Worm (Caenorhabditis elegans) whole organism, midembryonic: ENCODE data around the gene R13A5.10.

ENCODE experiments used
- T22C8.4 ChIP-seq: fragments of 200-800 bp; sonication (Bioruptor generic); IDR thresholded peaks from 2 replicates; pipeline ENCODE4 v1.3.6; 2022; ENCODE audit warnings: missing genetic modification characterization, missing compliant biosample characterization
- cog-1 ChIP-seq: sonication (generic microtip); optimal IDR thresholded peaks from 2 replicates; lab custom pipeline; 2016; ENCODE audit warnings: missing genetic modification characterization, missing compliant biosample characterization
- flt-1 ChIP-seq: fragments of 200-800 bp; sonication (Bioruptor generic); IDR thresholded peaks from 2 replicates; pipeline ENCODE4 v1.3.6; 2022; ENCODE audit warnings: missing genetic modification characterization, missing compliant biosample characterization
- klf-2 ChIP-seq: fragments of 200-800 bp; sonication (Bioruptor generic); conservative IDR thresholded peaks from 2 replicates; pipeline ENCODE4 v1.3.6; 2022; ENCODE audit warnings: missing genetic modification reagents, missing genetic modification characterization, missing compliant biosample characterization
- med-1 ChIP-seq: sonication (generic microtip); optimal IDR thresholded peaks from 2 replicates; lab custom pipeline; 2017; ENCODE audit warnings: missing genetic modification characterization, mild to moderate bottlenecking, missing compliant biosample characterization, antibody characterized with exemption, missing genetic modification reagents; ENCODE audit not compliant: insufficient read depth
- ref-1 ChIP-seq: fragments of 200-800 bp; sonication (Bioruptor generic); conservative IDR thresholded peaks from 2 replicates; pipeline ENCODE4 v1.3.6; 2022; ENCODE audit warnings: missing genetic modification reagents, missing genetic modification characterization, missing compliant biosample characterization
- tab-1 ChIP-seq: fragments of 200-800 bp; sonication (Bioruptor generic); IDR thresholded peaks from 2 replicates; pipeline ENCODE4 v1.3.6; 2022; ENCODE audit warnings: missing genetic modification characterization, missing compliant biosample characterization
- ztf-23 ChIP-seq: fragments of 200-800 bp; sonication (Bioruptor generic); IDR thresholded peaks from 2 replicates; pipeline ENCODE4 v1.3.6; 2022; ENCODE audit warnings: missing genetic modification reagents, missing genetic modification characterization, missing compliant biosample characterization
- ztf-29 ChIP-seq: fragments of 200-800 bp; sonication (Bioruptor generic); IDR thresholded peaks from 2 replicates; pipeline ENCODE4 v1.3.6; 2022; ENCODE audit warnings: missing genetic modification reagents, missing genetic modification characterization, missing compliant biosample characterization

R13A5.10 gene

DNA sequence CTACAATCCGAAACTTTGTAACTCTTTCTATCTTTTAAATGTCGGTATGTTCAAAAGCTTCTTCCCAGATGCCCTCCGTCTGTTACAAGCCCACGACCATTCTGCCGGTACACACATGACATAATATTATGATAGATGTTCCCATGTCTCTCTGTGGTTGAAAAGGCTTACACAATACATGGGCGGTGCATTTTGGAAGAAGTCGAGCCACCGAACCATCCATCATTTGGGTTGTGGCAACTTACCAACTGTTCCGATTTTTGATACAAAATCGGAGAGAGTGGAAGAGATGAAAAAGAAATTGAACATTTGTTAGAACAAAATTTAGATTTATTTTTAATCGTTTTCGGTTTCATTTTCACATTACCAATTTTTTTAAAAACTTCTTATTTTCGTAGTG, 33.8 kb downstream of the R13A5.10 start:
- TF ChIP-seq tab-1 (GFP tag; lab: Robert Waterston, UW) = no peak
- TF ChIP-seq klf-2 (GFP tag; lab: Robert Waterston, UW) = no peak
- TF ChIP-seq ztf-23 (GFP tag; lab: Robert Waterston, UW) = no peak
- TF ChIP-seq cog-1 = no peak
- no peak for TF ChIP-seq flt-1
- no peak for TF ChIP-seq ztf-29 (GFP tag; lab: Robert Waterston, UW)
- no peak for TF ChIP-seq T22C8.4
- TF ChIP-seq med-1 (GFP tag; lab: Kevin White, UChicago) = no peak
- no peak for TF ChIP-seq ref-1 (GFP tag; lab: Robert Waterston, UW)

DNA sequence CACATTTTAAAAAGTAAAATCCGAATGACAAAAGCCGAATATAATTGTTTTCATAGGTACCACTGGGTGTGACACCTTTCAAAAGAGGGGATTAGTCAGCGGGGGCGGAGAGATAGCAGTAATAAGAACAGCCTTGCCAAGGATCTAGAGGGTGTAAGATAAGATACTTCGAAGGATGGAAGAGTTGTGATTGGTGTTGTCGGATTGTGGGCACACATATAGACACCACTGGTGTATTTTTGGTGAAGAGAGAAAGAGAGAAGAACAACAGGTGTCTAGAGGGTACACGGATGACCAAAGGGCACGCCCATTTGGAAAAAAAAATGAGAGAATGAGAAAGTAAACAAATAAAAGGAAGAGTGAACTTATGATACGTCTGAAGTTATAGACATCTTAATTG, 37.6 kb downstream of the R13A5.10 start:
- TF ChIP-seq flt-1 (no peak), ztf-29 (GFP tag; lab: Robert Waterston, UW) (no peak)

DNA sequence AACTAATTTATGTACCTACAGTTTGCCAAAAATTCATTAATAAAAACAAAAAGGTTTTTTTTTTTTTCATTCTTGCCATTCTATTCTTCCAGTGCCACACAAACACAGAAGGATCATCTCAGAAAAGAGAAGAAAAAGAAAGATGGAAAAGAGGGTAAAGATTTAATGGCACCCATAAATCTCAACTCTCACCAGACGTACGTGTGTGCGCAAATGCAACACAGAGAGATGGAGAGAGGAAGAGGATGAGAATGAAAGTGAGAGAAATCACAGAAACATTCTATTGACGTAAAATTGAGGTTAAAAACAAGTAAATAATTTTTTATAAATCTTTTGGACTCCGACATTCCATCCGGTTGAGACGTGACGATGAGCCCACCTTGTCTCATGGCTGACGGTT, 38.6 kb downstream of the R13A5.10 start:
- TF ChIP-seq tab-1 (GFP tag; lab: Robert Waterston, UW) (no peak), klf-2 (GFP tag; lab: Robert Waterston, UW) (no peak), ztf-29 (GFP tag; lab: Robert Waterston, UW) (no peak), T22C8.4 (no peak), cog-1 (no peak), ztf-23 (GFP tag; lab: Robert Waterston, UW) (no peak), ref-1 (GFP tag; lab: Robert Waterston, UW) (no peak), med-1 (GFP tag; lab: Kevin White, UChicago) (no peak), flt-1 (no peak)

- TF ChIP-seq med-1 (GFP tag; lab: Kevin White, UChicago) (no peak), T22C8.4 (no peak), cog-1 (no peak)
Measured at ce11 chrIII:7542037-7542436, 40.7 kb downstream of the R13A5.10 start.

ce11 chrIII:7536559-7536958, 46.2 kb downstream of the R13A5.10 start, which contains the start of gene lin-39:
TSS of gene lin-39 (minus strand) at chrIII:7536632.
- TF ChIP-seq cog-1 (no peak), ztf-23 (GFP tag; lab: Robert Waterston, UW) (no peak), tab-1 (GFP tag; lab: Robert Waterston, UW) (no peak), flt-1 (no peak), med-1 (GFP tag; lab: Kevin White, UChicago) (no peak), T22C8.4 (no peak), klf-2 (GFP tag; lab: Robert Waterston, UW) (no peak), ztf-29 (GFP tag; lab: Robert Waterston, UW) (no peak), ref-1 (GFP tag; lab: Robert Waterston, UW) (no peak)

- TF ChIP-seq cog-1 = no peak
- no peak for TF ChIP-seq klf-2 (GFP tag; lab: Robert Waterston, UW)
Measured at ce11 chrIII:7535347-7535746, 47.4 kb downstream of the R13A5.10 start.

DNA sequence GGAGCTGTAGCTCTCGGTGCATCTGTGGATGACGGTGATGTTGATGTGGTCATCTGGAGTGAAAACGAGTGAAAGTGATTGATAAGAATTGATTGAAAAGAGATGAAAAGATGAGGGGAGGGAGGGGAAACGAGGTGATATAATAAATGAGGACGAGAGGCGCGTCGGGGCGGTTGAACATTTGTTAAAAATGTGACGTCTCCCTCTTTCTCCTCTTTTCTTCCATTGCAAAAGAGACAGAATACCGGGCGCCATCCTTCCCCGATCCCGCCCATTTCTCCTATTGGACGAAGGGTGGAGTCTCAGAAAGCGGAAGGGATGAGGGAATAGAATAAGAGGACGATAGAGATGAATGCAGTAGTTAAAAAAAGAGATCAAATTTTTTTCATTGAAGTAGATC, 48.1 kb downstream of the R13A5.10 start:
- TF ChIP-seq ztf-29 (GFP tag; lab: Robert Waterston, UW) (no peak), ztf-23 (GFP tag; lab: Robert Waterston, UW) (no peak), med-1 (GFP tag; lab: Kevin White, UChicago) (no peak), T22C8.4 (no peak), tab-1 (GFP tag; lab: Robert Waterston, UW) (no peak), cog-1 (no peak), klf-2 (GFP tag; lab: Robert Waterston, UW) (no peak), flt-1 (no peak), ref-1 (GFP tag; lab: Robert Waterston, UW) (no peak)

DNA sequence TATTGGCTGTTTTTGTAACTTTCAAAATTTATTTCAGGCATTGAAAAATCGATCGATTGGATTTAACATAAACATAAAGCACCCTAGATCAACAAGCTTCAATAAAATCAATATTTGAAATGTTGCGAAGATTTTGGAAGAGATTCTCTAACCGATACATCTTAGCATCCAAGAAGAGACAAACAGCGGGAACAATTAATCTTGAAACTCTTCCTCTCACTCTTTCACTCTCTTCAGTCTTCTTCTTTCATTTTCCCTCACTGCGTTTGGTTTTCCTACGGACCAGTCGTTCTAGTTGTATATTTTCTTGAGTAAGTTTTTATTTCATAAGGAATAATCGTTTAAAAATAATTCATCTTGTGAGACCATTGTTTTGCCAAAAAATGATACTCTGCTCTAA, 49.8 kb downstream of the R13A5.10 start:
- TF ChIP-seq ref-1 (GFP tag; lab: Robert Waterston, UW) (no peak), cog-1 (no peak), tab-1 (GFP tag; lab: Robert Waterston, UW) (no peak), med-1 (GFP tag; lab: Kevin White, UChicago) (no peak), flt-1 (no peak), ztf-29 (GFP tag; lab: Robert Waterston, UW) (no peak), ztf-23 (GFP tag; lab: Robert Waterston, UW) (no peak), T22C8.4 (no peak)
